Fruit fly (Drosophila melanogaster): ENCODE data around the gene Xport-B.

DNA sequence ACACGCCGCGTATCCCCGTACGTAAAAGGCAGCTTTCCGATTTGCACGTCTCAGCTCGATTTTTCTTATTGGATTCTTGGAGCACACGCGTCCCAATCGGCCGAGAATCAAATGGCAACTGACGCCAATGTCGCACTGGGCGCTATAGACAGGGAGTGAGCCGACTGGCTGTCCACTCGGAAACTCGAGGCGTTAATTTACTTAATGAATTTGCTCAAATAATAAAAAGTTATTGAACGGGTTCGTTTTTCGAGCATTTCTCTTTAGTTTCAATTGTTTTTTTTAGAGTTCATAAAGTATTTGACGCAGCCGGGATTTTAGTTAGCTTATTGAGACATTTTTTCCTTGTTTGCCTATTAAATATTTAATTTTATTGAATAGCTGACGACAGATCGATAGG is 10.1 kb upstream of the Xport-B start, which contains the start of gene CG4462:
- no peak for TF ChIP-seq Gug (GFP tag; IDR thresholded peaks at IDR 0.05)
- no peak for TF ChIP-seq cyc (GFP tag; optimal IDR thresholded peaks at IDR 0.05)
- no peak for TF ChIP-seq CG10631 (GFP tag; optimal IDR thresholded peaks at IDR 0.05)
- TF ChIP-seq CG6808 (GFP tag; optimal IDR thresholded peaks at IDR 0.05), result no peak
- no peak for TF ChIP-seq pdm3 (GFP tag; optimal IDR thresholded peaks at IDR 0.05)
- no peak for TF ChIP-seq Ets21C (GFP tag; optimal IDR thresholded peaks at IDR 0.05)
- TF ChIP-seq CG34406 (GFP tag; optimal IDR thresholded peaks at IDR 0.05), result no peak
- no peak for TF ChIP-seq Eip78C (GFP tag)
- TF ChIP-seq svp (GFP tag), result no peak
- TF ChIP-seq CG16779 (tag; optimal IDR thresholded peaks at IDR 0.05), result no peak
